Fruit fly (Drosophila melanogaster) whole organism, embryonic: ENCODE data around the gene jim.

Experiments
- BtbVII ChIP-seq: fragments of 200-800 bp; sonication (Bioruptor generic); optimal IDR thresholded peaks from 3 replicates; lab custom pipeline; 2017; ENCODE audit warnings: missing biosample characterization, mild to moderate bottlenecking, missing genetic modification characterization
- CG10543 ChIP-seq: fragments of 200-800 bp; sonication (Bioruptor generic); optimal IDR thresholded peaks from 3 replicates; lab custom pipeline; 2017; ENCODE audit warnings: missing biosample characterization, mild to moderate bottlenecking, missing genetic modification characterization, moderate library complexity
- CG11723 ChIP-seq: fragments of 200-800 bp; sonication (Bioruptor generic); optimal IDR thresholded peaks from 2 replicates; lab custom pipeline; 2017; ENCODE audit warnings: missing biosample characterization, mild to moderate bottlenecking, missing genetic modification characterization
- CG12071 ChIP-seq: fragments of 200-800 bp; sonication (Bioruptor generic); optimal IDR thresholded peaks from 3 replicates; lab custom pipeline; 2018; ENCODE audit warnings: missing biosample characterization, mild to moderate bottlenecking, missing genetic modification characterization
- CG12299 ChIP-seq: fragments of 200-800 bp; sonication (Bioruptor generic); optimal IDR thresholded peaks from 2 replicates; lab custom pipeline; 2018; ENCODE audit warnings: missing biosample characterization, mild to moderate bottlenecking, missing genetic modification characterization
- CG14860 ChIP-seq: fragments of 200-800 bp; sonication (Bioruptor generic); IDR thresholded peaks from 3 replicates; pipeline ENCODE4 v1.3.6; 2022; ENCODE audit warnings: missing biosample characterization, missing genetic modification characterization; ENCODE audit not compliant: partially characterized antibody
- CG17612 ChIP-seq: fragments of 200-800 bp; sonication (Bioruptor generic); IDR thresholded peaks from 2 replicates; pipeline ENCODE4 v1.3.6; 2022; ENCODE audit warnings: missing biosample characterization, missing genetic modification characterization
- CG17912 ChIP-seq: fragments of 200-800 bp; sonication (Bioruptor generic); optimal IDR thresholded peaks from 2 replicates; lab custom pipeline; 2018; ENCODE audit warnings: missing biosample characterization, mild to moderate bottlenecking, missing genetic modification characterization
- CG30403 ChIP-seq: fragments of 200-800 bp; sonication (Bioruptor generic); optimal IDR thresholded peaks from 3 replicates; lab custom pipeline; 2016; ENCODE audit warnings: missing biosample characterization, missing genetic modification characterization
- CG3163 ChIP-seq: fragments of 200-800 bp; sonication (Bioruptor generic); optimal IDR thresholded peaks from 3 replicates; lab custom pipeline; 2016; ENCODE audit warnings: missing biosample characterization, missing genetic modification characterization
- CG32767 ChIP-seq: fragments of 200-800 bp; sonication (Bioruptor generic); IDR thresholded peaks from 2 replicates; pipeline ENCODE4 v1.3.6; 2022; ENCODE audit warnings: missing biosample characterization, missing genetic modification characterization
- CG34376 ChIP-seq: fragments of 200-800 bp; sonication (Bioruptor generic); optimal IDR thresholded peaks from 2 replicates; lab custom pipeline; 2018; ENCODE audit warnings: missing biosample characterization, mild to moderate bottlenecking, missing genetic modification characterization
- CG4854 ChIP-seq: fragments of 200-800 bp; sonication (Bioruptor generic); optimal IDR thresholded peaks from 2 replicates; lab custom pipeline; 2016; ENCODE audit warnings: missing biosample characterization, missing genetic modification characterization, inconsistent platforms
- CG5245 ChIP-seq: fragments of 200-800 bp; sonication (Bioruptor generic); optimal IDR thresholded peaks from 3 replicates; lab custom pipeline; 2016; ENCODE audit warnings: missing biosample characterization, missing genetic modification characterization
- CG5953 ChIP-seq: fragments of 200-800 bp; sonication (Bioruptor generic); IDR thresholded peaks from 2 replicates; pipeline ENCODE4 v1.3.6; 2022; ENCODE audit warnings: missing biosample characterization, missing genetic modification characterization
- CG6854 ChIP-seq: fragments of 200-800 bp; sonication (Bioruptor generic); optimal IDR thresholded peaks from 3 replicates; lab custom pipeline; 2017; ENCODE audit warnings: missing biosample characterization, mild to moderate bottlenecking, missing genetic modification characterization
- CG7839 ChIP-seq: fragments of 200-800 bp; sonication (Bioruptor generic); optimal IDR thresholded peaks from 3 replicates; lab custom pipeline; 2018; ENCODE audit warnings: missing biosample characterization, mild to moderate bottlenecking, missing genetic modification characterization, moderate library complexity
- CG9932 ChIP-seq: fragments of 200-800 bp; sonication (Bioruptor generic); IDR thresholded peaks from 2 replicates; pipeline ENCODE4 v1.3.6; 2022; ENCODE audit warnings: missing biosample characterization, missing genetic modification characterization
- D19B ChIP-seq: fragments of 200-800 bp; sonication (Bioruptor generic); optimal IDR thresholded peaks from 2 replicates; lab custom pipeline; 2017; ENCODE audit warnings: missing biosample characterization, mild to moderate bottlenecking, missing genetic modification characterization
- Dll ChIP-seq: fragments of 200-800 bp; sonication (Bioruptor generic); IDR thresholded peaks from 4 replicates; pipeline ENCODE4 v1.3.6; 2022; ENCODE audit warnings: missing biosample characterization, missing genetic modification characterization; ENCODE audit not compliant: partially characterized antibody
- E2f2 ChIP-seq: fragments of 200-800 bp; sonication (Bioruptor generic); IDR thresholded peaks from 2 replicates; pipeline ENCODE4 v1.3.6; 2022; ENCODE audit warnings: missing biosample characterization, missing genetic modification characterization
- Hr51 ChIP-seq, 2 experiments: fragments of 200-800 bp; sonication (Bioruptor generic); optimal IDR thresholded peaks; 2 replicates in 1 of 2; 3 replicates in 1 of 2; lab custom pipeline; 2016 to 2018; ENCODE audit warnings: missing biosample characterization in 2 of 2, missing genetic modification characterization in 2 of 2, mild to moderate bottlenecking in 1 of 2, moderate library complexity in 1 of 2
- Mrtf ChIP-seq: fragments of 200-800 bp; sonication (Bioruptor generic); IDR thresholded peaks from 3 replicates; pipeline ENCODE4 v1.3.6; 2022; ENCODE audit warnings: missing biosample characterization, missing genetic modification characterization
- Neu2 ChIP-seq: fragments of 200-800 bp; sonication (Bioruptor generic); optimal IDR thresholded peaks from 3 replicates; lab custom pipeline; 2016; ENCODE audit warnings: missing biosample characterization, missing genetic modification characterization, borderline replicate concordance
- Optix ChIP-seq: fragments of 200-800 bp; sonication (Bioruptor generic); IDR thresholded peaks from 3 replicates; pipeline ENCODE4 v1.3.6; 2022; ENCODE audit warnings: missing biosample characterization, missing genetic modification characterization
- PHDP ChIP-seq: fragments of 200-800 bp; sonication (Bioruptor generic); optimal IDR thresholded peaks from 3 replicates; lab custom pipeline; 2018; ENCODE audit warnings: missing biosample characterization, mild to moderate bottlenecking, missing genetic modification characterization, moderate library complexity
- Pdp1 ChIP-seq, 2 experiments: fragments of 200-800 bp; sonication (Bioruptor generic); optimal IDR thresholded peaks; 3 replicates each; lab custom pipeline; 2016; ENCODE audit warnings: missing biosample characterization in 2 of 2, missing genetic modification characterization in 2 of 2, mild to moderate bottlenecking in 1 of 2, moderate library complexity in 1 of 2
- Rfx ChIP-seq: fragments of 200-800 bp; sonication (Bioruptor generic); IDR thresholded peaks from 2 replicates; pipeline ENCODE4 v1.3.6; 2022; ENCODE audit warnings: missing biosample characterization, missing genetic modification characterization
- Scr ChIP-seq: fragments of 200-800 bp; sonication (Bioruptor generic); IDR thresholded peaks from 2 replicates; pipeline ENCODE4 v1.3.6; 2022; ENCODE audit warnings: missing biosample characterization, missing genetic modification characterization; ENCODE audit not compliant: partially characterized antibody
- Sox100B ChIP-seq: fragments of 200-800 bp; sonication (Bioruptor generic); optimal IDR thresholded peaks from 3 replicates; lab custom pipeline; 2018; ENCODE audit warnings: missing biosample characterization, mild to moderate bottlenecking, missing genetic modification characterization
- al ChIP-seq: fragments of 200-800 bp; sonication (Bioruptor generic); IDR thresholded peaks from 2 replicates; pipeline ENCODE4 v1.3.6; 2022; ENCODE audit warnings: missing biosample characterization, missing genetic modification characterization
- amos ChIP-seq: fragments of 200-800 bp; sonication (Bioruptor generic); IDR thresholded peaks from 2 replicates; pipeline ENCODE4 v1.3.6; 2022; ENCODE audit warnings: missing biosample characterization, missing genetic modification characterization; ENCODE audit not compliant: partially characterized antibody
- ash1 ChIP-seq: fragments of 200-800 bp; sonication (Bioruptor generic); optimal IDR thresholded peaks from 2 replicates; lab custom pipeline; 2018; ENCODE audit warnings: missing biosample characterization, mild to moderate bottlenecking, missing genetic modification characterization
- bsh ChIP-seq, 2 experiments: fragments of 200-800 bp; sonication (Bioruptor generic); optimal IDR thresholded peaks; 2 replicates each; lab custom pipeline; 2017 to 2018; ENCODE audit warnings: mild to moderate bottlenecking in 2 of 2, missing biosample characterization in 2 of 2, missing genetic modification characterization in 2 of 2, moderate library complexity in 1 of 2
- caup ChIP-seq: fragments of 200-800 bp; sonication (Bioruptor generic); optimal IDR thresholded peaks from 3 replicates; lab custom pipeline; 2017; ENCODE audit warnings: missing biosample characterization, mild to moderate bottlenecking, missing genetic modification characterization, moderate library complexity; ENCODE audit not compliant: severe bottlenecking
- en ChIP-seq: fragments of 200-800 bp; sonication (Bioruptor generic); optimal IDR thresholded peaks from 2 replicates; lab custom pipeline; 2016; ENCODE audit warnings: missing biosample characterization, missing genetic modification characterization
- inv ChIP-seq: fragments of 200-800 bp; sonication (Bioruptor generic); IDR thresholded peaks from 2 replicates; pipeline ENCODE4 v1.3.6; 2022; ENCODE audit warnings: missing biosample characterization, missing genetic modification characterization; ENCODE audit not compliant: partially characterized antibody
- ken ChIP-seq: fragments of 200-800 bp; sonication (Bioruptor generic); IDR thresholded peaks from 3 replicates; pipeline ENCODE4 v1.3.6; 2022; ENCODE audit warnings: missing biosample characterization, missing genetic modification characterization
- nom ChIP-seq: fragments of 200-800 bp; sonication (Bioruptor generic); optimal IDR thresholded peaks from 2 replicates; lab custom pipeline; 2017; ENCODE audit warnings: missing biosample characterization, missing genetic modification characterization, mild to moderate bottlenecking, moderate library complexity, missing genetic modification reagents
- pita ChIP-seq: fragments of 200-800 bp; sonication (Bioruptor generic); optimal IDR thresholded peaks from 2 replicates; lab custom pipeline; 2017; ENCODE audit warnings: missing biosample characterization, mild to moderate bottlenecking, missing genetic modification characterization
- pros ChIP-seq: fragments of 200-800 bp; sonication (Bioruptor generic); optimal IDR thresholded peaks from 3 replicates; lab custom pipeline; 2019; ENCODE audit warnings: missing biosample characterization, mild to moderate bottlenecking, missing genetic modification characterization, moderate library complexity
- sna ChIP-seq: fragments of 200-800 bp; sonication (Bioruptor generic); IDR thresholded peaks from 2 replicates; pipeline ENCODE4 v1.3.6; 2022; ENCODE audit warnings: missing biosample characterization, missing genetic modification characterization; ENCODE audit not compliant: partially characterized antibody
- so ChIP-seq: fragments of 200-800 bp; sonication (Bioruptor generic); IDR thresholded peaks from 3 replicates; pipeline ENCODE4 v1.3.6; 2022; ENCODE audit warnings: missing biosample characterization, missing genetic modification characterization
- tio ChIP-seq: fragments of 200-800 bp; sonication (Bioruptor generic); optimal IDR thresholded peaks from 2 replicates; lab custom pipeline; 2017; ENCODE audit warnings: missing biosample characterization, missing genetic modification characterization, inconsistent platforms
- z ChIP-seq: fragments of 200-800 bp; sonication (Bioruptor generic); IDR thresholded peaks from 3 replicates; pipeline ENCODE4 v1.3.6; 2022; ENCODE audit warnings: missing biosample characterization, missing genetic modification characterization
- zen2 ChIP-seq: fragments of 200-800 bp; sonication (Bioruptor generic); IDR thresholded peaks from 3 replicates; pipeline ENCODE4 v1.3.6; 2022; ENCODE audit warnings: missing biosample characterization, missing genetic modification characterization; ENCODE audit not compliant: partially characterized antibody
- zf30C ChIP-seq: fragments of 200-800 bp; sonication (Bioruptor generic); optimal IDR thresholded peaks from 3 replicates; lab custom pipeline; 2018; ENCODE audit warnings: missing biosample characterization, mild to moderate bottlenecking, missing genetic modification characterization

jim gene

DNA sequence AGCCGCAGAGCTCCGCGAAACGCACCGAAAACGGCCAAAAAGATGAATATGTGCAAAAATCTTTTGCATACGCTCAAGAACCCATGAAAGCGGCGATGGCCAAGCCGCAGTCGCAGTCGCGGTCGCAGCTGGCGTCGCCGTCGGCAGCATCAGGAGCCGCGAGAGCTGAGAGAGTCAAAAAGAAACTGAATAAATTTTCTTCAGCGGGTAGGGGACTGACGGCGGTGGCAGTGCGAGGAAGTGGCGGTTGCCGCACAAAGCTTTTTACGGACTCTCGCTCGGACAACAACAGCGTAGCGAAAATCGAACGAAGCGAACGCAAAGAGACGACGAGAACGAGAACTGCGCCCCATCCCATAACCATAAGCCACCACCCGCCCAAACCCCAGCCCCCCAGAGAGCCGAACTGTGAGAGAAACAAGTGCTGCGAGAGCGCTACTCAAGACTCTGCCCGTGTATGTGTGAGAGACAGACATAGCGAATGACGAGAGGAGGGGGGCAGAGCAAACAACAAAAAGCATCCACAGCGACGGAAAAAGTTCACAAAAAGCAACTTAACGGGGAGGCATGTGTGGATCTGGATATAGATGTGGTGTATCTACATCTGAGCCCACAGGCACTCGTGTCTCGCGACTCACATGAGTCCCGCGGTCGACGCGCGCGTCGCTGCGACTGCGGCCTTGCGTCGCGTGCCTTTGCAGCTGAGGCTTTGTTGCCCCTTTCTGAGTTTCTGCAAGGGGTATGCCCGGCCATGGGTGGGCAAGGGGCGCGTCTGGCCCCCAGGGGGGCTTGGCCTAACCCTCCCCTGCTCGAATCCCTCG is at the start of gene jim (continued):
- TF ChIP-seq CG10543 (GFP tag; lab: Kevin White, UChicago) (peak; percentile 79), CG12299 (peak; percentile 12), Rfx (GFP tag; lab: Robert Waterston, UW) (peak; percentile 24), CG9932 (GFP tag; lab: Robert Waterston, UW) (peak; percentile 5; the same call in 1 of the 2 replicates), so (GFP tag; lab: Robert Waterston, UW) (peak; percentile 24; the same call in 1 of the 3 replicates), tio (GFP tag; lab: Kevin White, UChicago) (no peak), CG5245 (GFP tag; lab: Kevin White, UChicago) (no peak), nom (GFP tag; lab: Kevin White, UChicago) (peak; percentile 79), pros (GFP tag; lab: Kevin White, UChicago) (peak; percentile 58), CG32767 (peak; percentile 59; the same call in 1 of the 2 replicates), Mrtf (GFP tag; lab: Robert Waterston, UW) (no peak), CG12071 (peak; percentile 30), CG11723 (GFP tag; lab: Kevin White, UChicago) (peak; percentile 14), amos (GFP tag; lab: Robert Waterston, UW) (peak; percentile 27; the same call in 1 of the 2 replicates), E2f2 (no peak), CG34376 (peak; percentile 13), Sox100B (GFP tag; lab: Kevin White, UChicago) (no peak), Dll (peak; percentile 53; the same call in 2 of the 4 replicates), ash1 (GFP tag; lab: Kevin White, UChicago) (peak; percentile 51), PHDP (tag; lab: Kevin White, UChicago) (peak; percentile 28), CG17912 (GFP tag; lab: Kevin White, UChicago) (no peak), CG4854 (GFP tag; lab: Kevin White, UChicago) (no peak), CG6854 (GFP tag; lab: Kevin White, UChicago) (peak; percentile 57), en (no peak), zen2 (GFP tag; lab: Robert Waterston, UW) (no peak), sna (GFP tag; lab: Robert Waterston, UW) (peak; percentile 65), al (no peak), CG14860 (GFP tag; lab: Robert Waterston, UW) (no peak), CG30403 (GFP tag; lab: Kevin White, UChicago) (no peak), Hr51 (GFP tag; optimal IDR thresholded peaks at IDR 0.05; lab: Kevin White, UChicago) (peak in 1 of 2 experiments; percentile 72), caup (GFP tag; lab: Kevin White, UChicago) (peak; percentile 44), pita (GFP tag; lab: Kevin White, UChicago) (no peak), CG5953 (GFP tag; lab: Robert Waterston, UW) (0 out of 2 replicates have a peak, but pooled peaks have one; percentile 21), Pdp1 (GFP tag; optimal IDR thresholded peaks at IDR 0.05; lab: Kevin White, UChicago) (peak in 1 of 2 experiments; percentile 11), inv (GFP tag; lab: Robert Waterston, UW) (no peak), Optix (GFP tag; lab: Robert Waterston, UW) (no peak), bsh (GFP tag; optimal IDR thresholded peaks at IDR 0.05; lab: Kevin White, UChicago) (peak in 1 of 2 experiments; percentile 63), zf30C (GFP tag; lab: Kevin White, UChicago) (no peak), D19B (GFP tag; lab: Kevin White, UChicago) (peak; percentile 9), CG17612 (GFP tag; lab: Robert Waterston, UW) (no peak), Scr (no peak), Neu2 (GFP tag; lab: Kevin White, UChicago) (no peak), z (GFP tag; lab: Robert Waterston, UW) (0 out of 3 replicates have a peak, but pooled peaks have one; percentile 12), CG7839 (tag; lab: Kevin White, UChicago) (no peak), ken (peak; percentile 20; the same call in 1 of the 3 replicates), CG3163 (GFP tag; lab: Kevin White, UChicago) (peak; percentile 27), BtbVII (GFP tag; lab: Kevin White, UChicago) (peak; percentile 25)
